Worm (Caenorhabditis elegans): Measurements from ENCODE around the gene F13E9.19.

F13E9.19 gene

ce11 chrIV:10899091-10899490 lies at the start of gene F13E9.19, which contains the start of gene F13E9.9:
TSS of gene F13E9.19 (plus strand) at chrIV:10899406.
TSS of gene F13E9.9 (minus strand) at chrIV:10899191.
- TF ChIP-seq ztf-23 (GFP tag; IDR thresholded peaks at IDR 0.05) (no peak), ztf-29 (GFP tag; IDR thresholded peaks at IDR 0.05) (no peak), cog-1 (tag; optimal IDR thresholded peaks at IDR 0.05) (no peak), tab-1 (GFP tag; IDR thresholded peaks at IDR 0.05) (no peak)

ce11 chrIV:10851136-10851535 lies 48.1 kb upstream of the F13E9.19 start:
- TF ChIP-seq ref-1 (GFP tag; conservative IDR thresholded peaks at IDR 0.05) (no peak), ztf-29 (GFP tag; IDR thresholded peaks at IDR 0.05) (no peak), T22C8.4 (GFP tag; IDR thresholded peaks at IDR 0.05) (no peak), ztf-23 (GFP tag; IDR thresholded peaks at IDR 0.05) (no peak), tab-1 (GFP tag; IDR thresholded peaks at IDR 0.05) (no peak), med-1 (GFP tag; optimal IDR thresholded peaks at IDR 0.05; ENCODE audit: insufficient read depth) (no peak), cog-1 (tag; optimal IDR thresholded peaks at IDR 0.05) (no peak), klf-2 (GFP tag; conservative IDR thresholded peaks at IDR 0.05) (no peak), flt-1 (GFP tag; IDR thresholded peaks at IDR 0.05) (no peak)

ce11 chrIV:10851833-10852232 lies 47.4 kb upstream of the F13E9.19 start, which contains the start of gene T11G6.4:
TSS of gene T11G6.4 (minus strand) at chrIV:10851933.
- TF ChIP-seq ztf-23 (GFP tag; IDR thresholded peaks at IDR 0.05) (no peak), tab-1 (GFP tag; IDR thresholded peaks at IDR 0.05) (no peak), cog-1 (tag; optimal IDR thresholded peaks at IDR 0.05) (no peak), klf-2 (GFP tag; conservative IDR thresholded peaks at IDR 0.05) (no peak), flt-1 (GFP tag; IDR thresholded peaks at IDR 0.05) (no peak), ztf-29 (GFP tag; IDR thresholded peaks at IDR 0.05) (no peak), ref-1 (GFP tag; conservative IDR thresholded peaks at IDR 0.05) (no peak), med-1 (GFP tag; optimal IDR thresholded peaks at IDR 0.05; ENCODE audit: insufficient read depth) (no peak)

DNA sequence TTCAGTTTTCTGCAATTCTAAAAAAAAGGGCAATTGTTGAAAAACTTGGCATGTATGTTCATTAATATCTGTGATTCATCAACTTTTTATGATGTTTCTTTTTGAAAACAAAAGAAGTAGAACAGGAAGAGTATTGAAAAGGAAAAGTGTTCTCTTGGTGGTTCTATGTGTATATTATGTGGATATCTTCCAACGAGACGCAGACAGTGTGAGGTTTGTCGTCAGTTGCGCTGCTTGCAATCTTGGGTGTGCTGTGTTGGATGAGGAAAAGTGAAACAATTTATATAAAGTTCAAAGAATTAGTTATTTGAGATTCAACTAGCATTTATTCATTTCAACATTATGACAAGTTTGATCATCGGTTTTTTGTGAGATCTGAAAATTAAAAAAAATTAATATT lies 46.8 kb upstream of the F13E9.19 start:
- no peak for TF ChIP-seq cog-1 (tag; optimal IDR thresholded peaks at IDR 0.05)
- TF ChIP-seq flt-1 (GFP tag; IDR thresholded peaks at IDR 0.05), result no peak
- TF ChIP-seq ztf-23 (GFP tag; IDR thresholded peaks at IDR 0.05), result no peak
- TF ChIP-seq tab-1 (GFP tag; IDR thresholded peaks at IDR 0.05), result no peak
- no peak for TF ChIP-seq ztf-29 (GFP tag; IDR thresholded peaks at IDR 0.05)
- no peak for TF ChIP-seq ref-1 (GFP tag; conservative IDR thresholded peaks at IDR 0.05)
- no peak for TF ChIP-seq klf-2 (GFP tag; conservative IDR thresholded peaks at IDR 0.05)
- no peak for TF ChIP-seq T22C8.4 (GFP tag; IDR thresholded peaks at IDR 0.05)
- TF ChIP-seq med-1 (GFP tag; optimal IDR thresholded peaks at IDR 0.05; ENCODE audit: insufficient read depth), result no peak

- no peak for TF ChIP-seq ztf-29 (GFP tag; IDR thresholded peaks at IDR 0.05)
- TF ChIP-seq klf-2 (GFP tag; conservative IDR thresholded peaks at IDR 0.05), result no peak
- TF ChIP-seq med-1 (GFP tag; optimal IDR thresholded peaks at IDR 0.05; ENCODE audit: insufficient read depth), result no peak
- TF ChIP-seq flt-1 (GFP tag; IDR thresholded peaks at IDR 0.05), result no peak
- TF ChIP-seq ztf-23 (GFP tag; IDR thresholded peaks at IDR 0.05), result no peak
These were observed 45.2 kb upstream of the F13E9.19 start for ce11 chrIV:10854042-10854441.

ce11 chrIV:10855049-10855448 lies 44.2 kb upstream of the F13E9.19 start, which contains the start of gene T11G6.3:
TSS of gene T11G6.3 (minus strand) at chrIV:10855237.
- TF ChIP-seq tab-1 (GFP tag; IDR thresholded peaks at IDR 0.05) (no peak), ref-1 (GFP tag; conservative IDR thresholded peaks at IDR 0.05) (no peak), ztf-29 (GFP tag; IDR thresholded peaks at IDR 0.05) (no peak), ztf-23 (GFP tag; IDR thresholded peaks at IDR 0.05) (no peak), T22C8.4 (GFP tag; IDR thresholded peaks at IDR 0.05) (no peak), klf-2 (GFP tag; conservative IDR thresholded peaks at IDR 0.05) (no peak), flt-1 (GFP tag; IDR thresholded peaks at IDR 0.05) (no peak), cog-1 (tag; optimal IDR thresholded peaks at IDR 0.05) (no peak), med-1 (GFP tag; optimal IDR thresholded peaks at IDR 0.05; ENCODE audit: insufficient read depth) (no peak)

- no peak for TF ChIP-seq klf-2 (GFP tag; conservative IDR thresholded peaks at IDR 0.05)
These were observed 43.3 kb upstream of the F13E9.19 start for ce11 chrIV:10855946-10856345.

DNA sequence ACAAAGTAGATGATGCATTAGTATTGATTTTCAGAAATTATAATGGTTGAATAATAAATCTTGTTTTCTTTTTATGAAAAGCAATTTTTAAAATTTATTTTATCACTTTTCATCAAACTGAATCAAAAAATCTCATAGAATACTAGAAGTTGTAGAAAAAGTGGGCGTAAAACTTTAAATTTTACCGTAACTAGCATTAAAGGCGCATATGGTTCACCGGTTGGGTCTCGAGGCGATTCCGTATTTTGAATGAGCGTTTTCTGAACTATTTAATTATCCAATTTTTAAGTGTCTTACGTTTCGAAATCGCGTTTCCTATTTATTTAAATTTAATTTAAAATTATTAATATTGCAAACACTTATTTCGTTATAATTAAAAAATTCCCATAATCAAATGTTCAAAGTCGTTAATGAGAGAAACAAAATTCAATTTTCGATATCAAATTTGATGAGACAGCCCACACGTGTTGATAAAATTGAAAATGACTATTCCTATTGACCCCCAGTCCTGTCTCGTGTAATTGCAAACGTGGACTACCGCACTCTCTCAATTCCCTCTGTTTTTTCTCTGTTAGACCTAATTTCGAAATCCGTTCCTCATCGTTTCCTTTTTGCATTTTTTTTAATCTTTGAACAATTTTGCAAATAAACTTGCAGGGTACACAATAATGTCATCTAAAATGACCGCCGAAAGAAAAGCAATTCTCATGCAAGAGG lies 40.7 kb upstream of the F13E9.19 start, which contains the start of the genes T11G6.2 and hars-1:
Gene T11G6.2 (minus strand): TSS at position 197 of the 717 bp plus-strand sequence.
Gene hars-1 (plus strand): TSS at position 658 of the 717 bp plus-strand sequence.
- TF ChIP-seq tab-1 (GFP tag; IDR thresholded peaks at IDR 0.05), result no peak
- TF ChIP-seq ref-1 (GFP tag; conservative IDR thresholded peaks at IDR 0.05), result no peak
- no peak for TF ChIP-seq T22C8.4 (GFP tag; IDR thresholded peaks at IDR 0.05)
- TF ChIP-seq ztf-29 (GFP tag; IDR thresholded peaks at IDR 0.05), result no peak
- no peak for TF ChIP-seq ztf-23 (GFP tag; IDR thresholded peaks at IDR 0.05)

ce11 chrIV:10861102-10861501 lies 38.1 kb upstream of the F13E9.19 start, which contains the start of gene rbm-22:
TSS of gene rbm-22 (plus strand) at chrIV:10861402.
- TF ChIP-seq T22C8.4 (GFP tag; IDR thresholded peaks at IDR 0.05) (peak; percentile 56; the same call in 1 of the 2 replicates), ztf-29 (GFP tag; IDR thresholded peaks at IDR 0.05) (no peak)

ce11 chrIV:10864031-10864430 lies 35.2 kb upstream of the F13E9.19 start, which contains the start of gene nish-1:
TSS of gene nish-1 (plus strand) at chrIV:10864331.
- TF ChIP-seq tab-1 (GFP tag; IDR thresholded peaks at IDR 0.05), result no peak
- no peak for TF ChIP-seq ref-1 (GFP tag; conservative IDR thresholded peaks at IDR 0.05)

Measured in whole organism, midembryonic.